Worm (Caenorhabditis elegans): Measurements from ENCODE around the gene T01D1.4.

Gene T01D1.4

DNA sequence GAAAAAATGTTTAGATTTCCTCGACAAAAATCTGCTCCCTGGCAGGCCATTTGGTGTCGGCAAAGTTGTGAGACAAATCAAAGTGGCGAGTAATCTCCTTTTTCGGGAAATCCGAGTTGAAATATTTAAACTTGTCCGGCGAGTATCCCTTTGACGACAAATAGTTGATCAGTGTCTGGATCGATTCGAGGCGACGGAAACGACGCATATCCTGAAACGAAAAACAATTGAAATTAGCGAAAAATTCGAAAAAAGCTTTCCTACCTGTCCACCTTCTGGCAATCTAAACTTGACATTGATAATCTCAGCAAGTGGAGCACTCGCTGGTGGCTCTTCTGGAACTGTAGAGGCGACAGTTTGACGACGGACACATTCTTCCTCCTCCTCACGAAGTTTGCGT, 38.4 kb upstream of the T01D1.4 start:
- TF ChIP-seq mdt-29 (GFP tag; IDR thresholded peaks at IDR 0.05) (no peak), nhr-77 (tag; optimal IDR thresholded peaks at IDR 0.05) (no peak), F49E8.2 (tag; optimal IDR thresholded peaks at IDR 0.05; ENCODE audit: borderline replicate concordance) (no peak), unc-39 (tag; optimal IDR thresholded peaks at IDR 0.05) (no peak), lsy-2 (tag; optimal IDR thresholded peaks at IDR 0.05) (no peak), aha-1 (tag) (peak; percentile 97), set-16 (GFP tag; IDR thresholded peaks at IDR 0.05) (no peak)

DNA sequence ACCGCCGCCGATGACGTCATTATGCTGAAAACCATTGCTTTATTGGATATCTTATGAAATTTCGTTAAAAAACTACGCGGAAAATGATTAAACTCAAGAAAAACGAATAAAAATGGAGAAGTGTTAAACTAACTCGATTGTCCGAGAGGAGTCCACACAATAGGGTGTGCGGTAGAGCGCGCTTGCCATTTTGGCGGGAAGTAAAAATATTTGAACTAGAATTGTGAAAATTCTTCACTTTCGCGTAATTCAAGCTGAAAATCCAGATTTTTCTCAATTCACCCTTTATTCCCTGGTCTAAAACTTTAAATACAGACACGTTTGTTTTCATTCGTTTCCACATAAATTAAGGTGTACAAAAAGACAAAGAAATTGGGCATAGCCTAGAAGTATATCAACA, 37.7 kb upstream of the T01D1.4 start, which contains the start of gene F48A11.4:
Gene F48A11.4, minus strand, starts transcription at position 24 of the 400 bp plus-strand sequence.
- TF ChIP-seq unc-39 (tag; optimal IDR thresholded peaks at IDR 0.05): no peak
- TF ChIP-seq nhr-111 (GFP tag; optimal IDR thresholded peaks at IDR 0.05): peak; percentile 47
- TF ChIP-seq zip-2 (tag; optimal IDR thresholded peaks at IDR 0.05): peak; percentile 74
- peak; percentile 26 for TF ChIP-seq gei-8 (GFP tag; optimal IDR thresholded peaks at IDR 0.05)
- TF ChIP-seq dve-1 (tag; optimal IDR thresholded peaks at IDR 0.05; ENCODE audit: insufficient read depth): peak; percentile 95
- TF ChIP-seq ama-1 (optimal IDR thresholded peaks at IDR 0.05): peak; percentile 95
- peak; percentile 64 for TF ChIP-seq lin-15B (tag; optimal IDR thresholded peaks at IDR 0.05)
- TF ChIP-seq snpc-4 (tag; optimal IDR thresholded peaks at IDR 0.05): no peak
- TF ChIP-seq nhr-102 (tag; optimal IDR thresholded peaks at IDR 0.05): peak; percentile 91
- peak; percentile 88 for TF ChIP-seq mdt-29 (GFP tag; IDR thresholded peaks at IDR 0.05)
- no peak for TF ChIP-seq tag-97 (GFP tag; IDR thresholded peaks at IDR 0.05)
- TF ChIP-seq ztf-7 (tag; optimal IDR thresholded peaks at IDR 0.05): peak; percentile 89
- no peak for TF ChIP-seq skn-1 (tag; optimal IDR thresholded peaks at IDR 0.05)
- no peak for TF ChIP-seq F44E2.7 (GFP tag; IDR thresholded peaks at IDR 0.05)
- peak; percentile 47 for TF ChIP-seq nhr-48 (tag; optimal IDR thresholded peaks at IDR 0.05)
- TF ChIP-seq mxl-3 (GFP tag; optimal IDR thresholded peaks at IDR 0.05): peak; percentile 56
- TF ChIP-seq nhr-237 (tag; optimal IDR thresholded peaks at IDR 0.05): no peak
- TF ChIP-seq lin-38 (GFP tag; IDR thresholded peaks at IDR 0.05): peak; percentile 100
- TF ChIP-seq hmg-1.1 (GFP tag; IDR thresholded peaks at IDR 0.05): peak; percentile 91
- peak; percentile 84 for TF ChIP-seq ctbp-1 (GFP tag; IDR thresholded peaks at IDR 0.05)
- TF ChIP-seq pha-4 (GFP tag; IDR thresholded peaks at IDR 0.05): peak; percentile 77; the same call in 1 of the 2 replicates
- TF ChIP-seq pha-4 (tag; optimal IDR thresholded peaks at IDR 0.05): peak; percentile 11
- TF ChIP-seq Y5F2A.4 (GFP tag; optimal IDR thresholded peaks at IDR 0.05): peak; percentile 78
- TF ChIP-seq daf-12 (tag; optimal IDR thresholded peaks at IDR 0.05): no peak
- TF ChIP-seq daf-16 (GFP tag; optimal IDR thresholded peaks at IDR 0.05): peak in 1 of 2 experiments; percentile 55
- TF ChIP-seq daf-16 (tag; optimal IDR thresholded peaks at IDR 0.05): peak; percentile 35
- no peak for TF ChIP-seq ZK546.5 (tag; optimal IDR thresholded peaks at IDR 0.05)
- TF ChIP-seq spr-3 (GFP tag; optimal IDR thresholded peaks at IDR 0.05): peak; percentile 90
- peak; percentile 50 for TF ChIP-seq fos-1 (tag; optimal IDR thresholded peaks at IDR 0.05)
- TF ChIP-seq zip-11 (GFP tag; IDR thresholded peaks at IDR 0.05): 0 out of 2 replicates have a peak, but pooled peaks have one; percentile 40
- peak; percentile 99 for TF ChIP-seq aha-1 (tag)
- TF ChIP-seq ceh-44 (GFP tag; IDR thresholded peaks at IDR 0.05): peak; percentile 40; the same call in 1 of the 2 replicates
- TF ChIP-seq T20F7.1 (GFP tag; optimal IDR thresholded peaks at IDR 0.05): no peak
- TF ChIP-seq D1046.2 (GFP tag; IDR thresholded peaks at IDR 0.05): peak; percentile 77; the same call in 1 of the 2 replicates
- TF ChIP-seq attf-4 (tag; optimal IDR thresholded peaks at IDR 0.05): no peak
- peak; percentile 79 for TF ChIP-seq madf-9 (GFP tag; conservative IDR thresholded peaks at IDR 0.05)
- peak; percentile 13 for TF ChIP-seq pqm-1 (tag; optimal IDR thresholded peaks at IDR 0.05)
- TF ChIP-seq tra-1 (GFP tag; IDR thresholded peaks at IDR 0.05): peak; percentile 72
- TF ChIP-seq sdz-12 (GFP tag; optimal IDR thresholded peaks at IDR 0.05): peak; percentile 47
- TF ChIP-seq egl-43 (GFP tag; IDR thresholded peaks at IDR 0.05): peak; percentile 86
- peak; percentile 77 for TF ChIP-seq nhr-25 (tag; optimal IDR thresholded peaks at IDR 0.05; ENCODE audit: borderline replicate concordance, insufficient read depth)
- TF ChIP-seq ceh-28 (tag; optimal IDR thresholded peaks at IDR 0.05): no peak
- TF ChIP-seq snpc-1.2 (GFP tag; IDR thresholded peaks at IDR 0.05): peak; percentile 78
- TF ChIP-seq nhr-6 (tag; optimal IDR thresholded peaks at IDR 0.05): peak; percentile 91
- peak; percentile 82 for TF ChIP-seq ZK337.2 (GFP tag; IDR thresholded peaks at IDR 0.05)
- no peak for TF ChIP-seq ceh-62 (tag; optimal IDR thresholded peaks at IDR 0.05)
- TF ChIP-seq R02D3.7 (tag; optimal IDR thresholded peaks at IDR 0.05): no peak
